Fruit fly (Drosophila melanogaster) whole organism: ENCODE data around the gene CG12818.

Experiments used
- CG8478 ChIP-seq: fragments of >200 bp; optimal IDR thresholded peaks from 2 replicates; lab custom pipeline; 2018; ENCODE audit warnings: inconsistent platforms
- pan ChIP-seq: fragments of >200 bp; optimal IDR thresholded peaks from 2 replicates; lab custom pipeline; 2017

DNA sequence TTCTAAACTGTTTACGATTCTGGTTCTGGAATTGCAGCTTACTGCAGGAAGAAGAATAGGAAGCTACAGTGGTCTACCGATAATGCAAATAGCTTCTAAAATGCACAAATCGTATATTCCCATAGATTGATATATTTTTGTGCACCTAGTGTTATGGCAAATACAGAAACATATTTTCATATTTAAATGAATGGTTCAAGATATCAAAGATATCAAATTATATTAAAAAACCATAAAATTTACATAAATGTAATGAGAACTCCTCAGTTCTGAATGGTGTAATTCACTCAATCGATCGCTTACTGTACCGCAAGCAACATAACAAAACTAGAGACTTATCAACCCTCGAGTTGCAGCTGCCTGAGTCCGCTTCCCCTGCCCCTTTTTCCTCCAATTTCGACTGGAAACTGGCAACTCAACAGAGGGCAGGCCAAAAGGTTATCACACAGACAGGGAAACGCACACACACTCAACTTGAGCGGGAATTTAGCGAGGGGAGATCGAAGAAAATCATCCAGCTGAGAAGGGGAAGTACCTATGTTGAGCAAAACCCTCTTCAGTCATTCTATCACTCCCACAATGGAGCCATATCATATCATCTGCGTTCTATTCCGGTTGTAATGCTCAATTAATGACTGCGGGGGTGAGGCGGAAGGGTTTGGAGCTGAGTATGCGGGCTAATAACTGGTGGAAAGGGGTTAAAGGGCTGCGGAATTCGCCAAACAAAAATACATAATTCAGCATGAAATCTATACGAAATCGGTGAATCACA is 22.7 kb downstream of the CG12818 start:
- TF ChIP-seq pan (lab: Kevin White, UChicago) (no peak), CG8478 (lab: Kevin White, UChicago) (no peak)
